Worm (Caenorhabditis elegans): ENCODE measurements around the gene lgc-52.

- TF ChIP-seq him-1 (tag; optimal IDR thresholded peaks at IDR 0.05), result no peak
- TF ChIP-seq W03F9.2 (tag; optimal IDR thresholded peaks at IDR 0.05), result no peak
These were observed 48.3 kb upstream of the lgc-52 start for ce11 chrIV:15187517-15188181.

Measured in whole organism, L4/young adult.